Fruit fly (Drosophila melanogaster): Measurements from ENCODE around the gene ND-SGDH.

ND-SGDH gene

dm6 chr3L:12111081-12111958 is 27.1 kb downstream of the ND-SGDH start:
- TF ChIP-seq CTCF (optimal IDR thresholded peaks at IDR 0.05) (no peak), CG8478 (optimal IDR thresholded peaks at IDR 0.05) (no peak)

- no peak for TF ChIP-seq CG8478 (optimal IDR thresholded peaks at IDR 0.05)
- TF ChIP-seq CTCF (optimal IDR thresholded peaks at IDR 0.05) = no peak
Observed at dm6 chr3L:12109045-12109632, 29.2 kb downstream of the ND-SGDH start.

dm6 chr3L:12108515-12108914 is 29.9 kb downstream of the ND-SGDH start:
- TF ChIP-seq CTCF (optimal IDR thresholded peaks at IDR 0.05) = no peak
- TF ChIP-seq CG8478 (optimal IDR thresholded peaks at IDR 0.05) = no peak

- TF ChIP-seq CG8478 (optimal IDR thresholded peaks at IDR 0.05) (no peak), CTCF (optimal IDR thresholded peaks at IDR 0.05) (no peak)
Observed at dm6 chr3L:12107378-12107777, 31.0 kb downstream of the ND-SGDH start.

- TF ChIP-seq CTCF (optimal IDR thresholded peaks at IDR 0.05) (no peak), CG8478 (optimal IDR thresholded peaks at IDR 0.05) (no peak)
Observed at dm6 chr3L:12101924-12102383, 36.4 kb downstream of the ND-SGDH start.

dm6 chr3L:12099329-12100031 is 38.9 kb downstream of the ND-SGDH start:
- TF ChIP-seq CTCF (optimal IDR thresholded peaks at IDR 0.05) (no peak), CG8478 (optimal IDR thresholded peaks at IDR 0.05) (no peak)

dm6 chr3L:12096799-12097662 is 41.4 kb downstream of the ND-SGDH start:
- TF ChIP-seq CG8478 (optimal IDR thresholded peaks at IDR 0.05) (no peak), CTCF (optimal IDR thresholded peaks at IDR 0.05) (no peak)

- TF ChIP-seq CTCF (optimal IDR thresholded peaks at IDR 0.05) = no peak
- no peak for TF ChIP-seq CG8478 (optimal IDR thresholded peaks at IDR 0.05)
Observed at dm6 chr3L:12095960-12096359, 42.4 kb downstream of the ND-SGDH start.

- no peak for TF ChIP-seq CG8478 (optimal IDR thresholded peaks at IDR 0.05)
- TF ChIP-seq CTCF (optimal IDR thresholded peaks at IDR 0.05) = no peak
Observed at dm6 chr3L:12092860-12093359, 45.5 kb downstream of the ND-SGDH start.

dm6 chr3L:12090898-12091685 is 47.3 kb downstream of the ND-SGDH start:
- no peak for TF ChIP-seq CTCF (optimal IDR thresholded peaks at IDR 0.05)
- no peak for TF ChIP-seq CG8478 (optimal IDR thresholded peaks at IDR 0.05)

- TF ChIP-seq CTCF (optimal IDR thresholded peaks at IDR 0.05) = no peak
- TF ChIP-seq CG8478 (optimal IDR thresholded peaks at IDR 0.05) = no peak
Observed at dm6 chr3L:12090184-12090897, 48.0 kb downstream of the ND-SGDH start.

dm6 chr3L:12088326-12088725 is 50.1 kb downstream of the ND-SGDH start, which contains the start of gene CG17154:
Gene CG17154, plus strand, starts transcription at chr3L:12088626.
- TF ChIP-seq CG8478 (optimal IDR thresholded peaks at IDR 0.05) (no peak), CTCF (optimal IDR thresholded peaks at IDR 0.05) (no peak)
